Worm (Caenorhabditis elegans): ENCODE data around the gene droe-8.

The droe-8 gene

ce11 chrV:8736369-8736768, 10.0 kb downstream of the droe-8 start, which contains the start of gene ZC196.3:
Gene ZC196.3 (plus strand): TSS chrV:8736669.
- no peak for TF ChIP-seq ceh-28 (tag; optimal IDR thresholded peaks at IDR 0.05)
- TF ChIP-seq fos-1 (tag; optimal IDR thresholded peaks at IDR 0.05), result no peak
- TF ChIP-seq nhr-111 (GFP tag; optimal IDR thresholded peaks at IDR 0.05), result no peak
- TF ChIP-seq fkh-10 (GFP tag; optimal IDR thresholded peaks at IDR 0.05), result no peak
- TF ChIP-seq dmd-9 (GFP tag; IDR thresholded peaks at IDR 0.05), result no peak
- no peak for TF ChIP-seq ZK546.5 (tag; optimal IDR thresholded peaks at IDR 0.05)
- TF ChIP-seq ceh-62 (tag; optimal IDR thresholded peaks at IDR 0.05), result no peak
- no peak for TF ChIP-seq Y48G9A.11 (GFP tag; IDR thresholded peaks at IDR 0.05)
- TF ChIP-seq nhr-10 (tag; optimal IDR thresholded peaks at IDR 0.05), result no peak
- TF ChIP-seq set-16 (GFP tag; IDR thresholded peaks at IDR 0.05), result no peak
- no peak for TF ChIP-seq sdz-12 (GFP tag; optimal IDR thresholded peaks at IDR 0.05)
- TF ChIP-seq mdl-1 (tag; optimal IDR thresholded peaks at IDR 0.05), result no peak
- TF ChIP-seq F44E2.7 (GFP tag; IDR thresholded peaks at IDR 0.05), result no peak
- no peak for TF ChIP-seq R02D3.7 (tag; optimal IDR thresholded peaks at IDR 0.05)
- TF ChIP-seq snpc-4 (tag; optimal IDR thresholded peaks at IDR 0.05), result no peak
- TF ChIP-seq dpl-1 (GFP tag; optimal IDR thresholded peaks at IDR 0.05), result no peak
- no peak for TF ChIP-seq unc-62 (GFP tag; optimal IDR thresholded peaks at IDR 0.05 in 1 of 2)
- TF ChIP-seq unc-62 (tag; optimal IDR thresholded peaks at IDR 0.05), result no peak
- no peak for TF ChIP-seq nhr-76 (tag; optimal IDR thresholded peaks at IDR 0.05)

- TF ChIP-seq daf-16 (GFP tag; optimal IDR thresholded peaks at IDR 0.05) (no peak), daf-16 (tag; optimal IDR thresholded peaks at IDR 0.05) (peak; percentile 59), saeg-2 (GFP tag; IDR thresholded peaks at IDR 0.05) (no peak), aha-1 (tag) (peak; percentile 13)
Measured at ce11 chrV:8739136-8739535, 12.8 kb downstream of the droe-8 start, which contains the start of gene ZC196.2. Gene ZC196.2 (plus strand): TSS chrV:8739436.

ce11 chrV:8745858-8746257, 19.5 kb downstream of the droe-8 start, which contains the start of gene B0507.6:
Gene B0507.6 (plus strand): TSS chrV:8746158.
- TF ChIP-seq nhr-48 (tag; optimal IDR thresholded peaks at IDR 0.05) (no peak), ceh-44 (GFP tag; IDR thresholded peaks at IDR 0.05) (no peak)

ce11 chrV:8753395-8753794, 27.1 kb downstream of the droe-8 start, which contains the start of gene B0507.5:
Gene B0507.5 (plus strand): TSS chrV:8753695.
- TF ChIP-seq snpc-1.2 (GFP tag; IDR thresholded peaks at IDR 0.05), result no peak
- no peak for TF ChIP-seq pqm-1 (tag; optimal IDR thresholded peaks at IDR 0.05)
- no peak for TF ChIP-seq lsy-2 (tag; optimal IDR thresholded peaks at IDR 0.05)
- no peak for TF ChIP-seq egl-43 (GFP tag; IDR thresholded peaks at IDR 0.05)
- TF ChIP-seq fkh-10 (GFP tag; optimal IDR thresholded peaks at IDR 0.05), result no peak
- no peak for TF ChIP-seq hif-1 (tag; optimal IDR thresholded peaks at IDR 0.05)
- TF ChIP-seq nhr-41 (GFP tag; IDR thresholded peaks at IDR 0.05), result no peak
- TF ChIP-seq ztf-7 (tag; optimal IDR thresholded peaks at IDR 0.05), result no peak
- no peak for TF ChIP-seq duxl-1 (tag; optimal IDR thresholded peaks at IDR 0.05; ENCODE audit: poor library complexity)
- TF ChIP-seq tra-1 (GFP tag; IDR thresholded peaks at IDR 0.05), result no peak
- TF ChIP-seq ceh-20 (GFP tag; IDR thresholded peaks at IDR 0.05), result no peak
- TF ChIP-seq Y5F2A.4 (GFP tag; optimal IDR thresholded peaks at IDR 0.05), result no peak
- TF ChIP-seq lin-15B (tag; optimal IDR thresholded peaks at IDR 0.05), result no peak
- TF ChIP-seq unc-39 (tag; optimal IDR thresholded peaks at IDR 0.05), result no peak
- TF ChIP-seq daf-16 (GFP tag; optimal IDR thresholded peaks at IDR 0.05), result no peak
- TF ChIP-seq daf-16 (tag; optimal IDR thresholded peaks at IDR 0.05), result no peak
- TF ChIP-seq aly-2 (tag; optimal IDR thresholded peaks at IDR 0.05), result no peak

Measured in whole organism, L4 larva.